Worm (Caenorhabditis elegans) whole organism, L4 larva: Measurements from ENCODE around the gene Y69H2.9.

Source experiments
- F49E8.2 ChIP-seq: sonication (generic microtip); optimal IDR thresholded peaks from 2 replicates; lab custom pipeline; 2016; ENCODE audit warnings: missing compliant biosample characterization, mild to moderate bottlenecking, missing genetic modification characterization, borderline replicate concordance
- aha-1 ChIP-seq: fragments of 150-350 bp; peaks from one replicate; lab custom pipeline; 2014; ENCODE audit warnings: missing biosample characterization, missing genetic modification characterization
- ceh-82 ChIP-seq: sonication (generic microtip); optimal IDR thresholded peaks from 2 replicates; lab custom pipeline; 2017; ENCODE audit warnings: missing biosample characterization, missing genetic modification characterization
- fos-1 ChIP-seq: fragments of 150-350 bp; optimal IDR thresholded peaks from 2 replicates; lab custom pipeline; 2014; ENCODE audit warnings: missing biosample characterization, missing genetic modification characterization
- mep-1 ChIP-seq: fragments of 150-350 bp; sonication (generic microtip); optimal IDR thresholded peaks from 3 replicates; lab custom pipeline; 2014; ENCODE audit warnings: missing biosample characterization, missing genetic modification characterization
- pha-4 ChIP-seq, 2 experiments: fragments of 150-350 bp in 1 of 2; fragments of 200-800 bp in 1 of 2; sonication (Bioruptor generic) in 1 of 2; IDR thresholded peaks in 1 of 2; optimal IDR thresholded peaks in 1 of 2; 2 replicates each; pipeline versions ENCODE4 v1.3.6 to Lab custom; 2014 to 2022; ENCODE audit warnings: missing genetic modification characterization in 2 of 2, missing genetic modification reagents in 2 of 2, missing biosample characterization in 1 of 2, missing compliant biosample characterization in 1 of 2

DNA sequence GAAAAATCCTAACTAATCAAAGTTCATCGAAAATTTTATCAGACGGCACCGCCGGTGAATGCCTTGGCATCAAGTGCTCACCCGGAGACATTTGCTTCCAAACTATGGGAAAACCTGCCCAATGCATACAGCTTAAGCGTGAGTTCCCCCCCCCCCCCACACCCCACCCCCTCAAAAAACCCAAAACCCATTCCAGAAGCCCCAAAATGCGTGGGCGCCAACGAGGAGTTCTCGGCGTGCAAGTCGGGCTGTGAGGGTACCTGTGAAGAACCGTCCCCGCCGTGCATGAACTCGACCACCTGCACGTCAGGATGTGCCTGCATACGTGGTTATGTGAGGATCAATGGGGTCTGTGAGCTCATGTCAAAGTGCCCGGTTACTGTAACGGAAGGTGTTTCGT, 27.0 kb upstream of the Y69H2.9 start:
- TF ChIP-seq pha-4 (GFP tag; IDR thresholded peaks at IDR 0.05; lab: Robert Waterston, UW) (no peak), pha-4 (tag; optimal IDR thresholded peaks at IDR 0.05; lab: Kevin White, UChicago) (no peak), fos-1 (tag; lab: Kevin White, UChicago) (no peak), ceh-82 (tag; lab: Kevin White, UChicago) (no peak), F49E8.2 (no peak), aha-1 (tag; lab: Kevin White, UChicago) (no peak), mep-1 (tag; lab: Kevin White, UChicago) (no peak)
